Worm (Caenorhabditis elegans): ENCODE results near the gene F49C12.12.

DNA sequence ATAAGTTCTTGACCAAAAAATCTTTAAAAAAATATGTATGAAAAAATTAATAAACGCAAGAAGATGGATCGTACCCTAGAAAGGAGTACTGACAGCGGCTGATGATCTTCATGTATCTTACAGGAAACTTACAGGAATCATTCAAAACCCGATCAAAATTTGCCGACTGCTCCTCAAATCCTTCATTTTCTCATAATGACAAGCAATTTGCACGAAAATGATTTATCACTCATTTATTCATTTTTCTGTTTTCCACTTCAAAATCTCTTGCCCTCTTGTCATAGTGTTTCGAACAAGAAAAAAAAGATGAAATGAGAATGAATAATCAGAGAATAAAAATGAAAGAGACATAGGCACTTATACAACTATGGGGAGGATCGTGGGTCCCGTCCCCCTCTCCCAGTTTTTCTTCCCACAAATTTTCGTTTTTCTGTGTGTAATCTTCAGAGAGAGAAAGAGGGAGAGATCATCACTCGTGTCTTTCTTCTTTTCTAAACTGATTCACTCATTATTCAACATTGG lies 46.8 kb downstream of the F49C12.12 start, which contains the start of gene nmy-3:
- TF ChIP-seq ceh-18 (tag; optimal IDR thresholded peaks at IDR 0.05) (no peak), hlh-15 (tag; optimal IDR thresholded peaks at IDR 0.05) (no peak), nhr-11 (tag; optimal IDR thresholded peaks at IDR 0.05) (no peak), nfya-1 (tag; optimal IDR thresholded peaks at IDR 0.05) (no peak), pqm-1 (tag; optimal IDR thresholded peaks at IDR 0.05) (no peak), pag-3 (tag; optimal IDR thresholded peaks at IDR 0.05; ENCODE audit: borderline replicate concordance) (no peak), pros-1 (tag; optimal IDR thresholded peaks at IDR 0.05) (no peak), syd-9 (tag; optimal IDR thresholded peaks at IDR 0.05) (no peak), ets-4 (tag; optimal IDR thresholded peaks at IDR 0.05) (no peak), F13H6.1 (tag; optimal IDR thresholded peaks at IDR 0.05) (no peak), tbx-7 (tag; optimal IDR thresholded peaks at IDR 0.05) (no peak), elt-2 (tag; optimal IDR thresholded peaks at IDR 0.05) (no peak), ama-1 (optimal IDR thresholded peaks at IDR 0.05) (no peak)

Data from whole organism, late embryonic.